Worm (Caenorhabditis elegans): ENCODE results near the gene gcy-29.

gcy-29 gene

ce11 chrII:14502997-14503396 is 45.6 kb downstream of the gcy-29 start, which contains the start of gene K10H10.6:
Gene K10H10.6, plus strand, starts transcription at chrII:14503297.
- TF ChIP-seq aly-2 (tag; optimal IDR thresholded peaks at IDR 0.05) (no peak), zag-1 (tag; optimal IDR thresholded peaks at IDR 0.05) (no peak), pha-4 (tag; optimal IDR thresholded peaks at IDR 0.05) (no peak), ZK546.5 (tag; optimal IDR thresholded peaks at IDR 0.05) (no peak), nhr-28 (tag; optimal IDR thresholded peaks at IDR 0.05) (no peak), egl-27 (tag; optimal IDR thresholded peaks at IDR 0.05) (no peak), ztf-11 (tag; optimal IDR thresholded peaks at IDR 0.05) (no peak), pqm-1 (tag; optimal IDR thresholded peaks at IDR 0.05) (no peak), nhr-25 (tag; optimal IDR thresholded peaks at IDR 0.05) (no peak), fos-1 (tag; optimal IDR thresholded peaks at IDR 0.05) (no peak), unc-39 (tag; optimal IDR thresholded peaks at IDR 0.05) (no peak)

- TF ChIP-seq ceh-16 (tag; optimal IDR thresholded peaks at IDR 0.05) (no peak), lsy-12 (tag; optimal IDR thresholded peaks at IDR 0.05) (no peak), R02D3.7 (tag; optimal IDR thresholded peaks at IDR 0.05) (no peak), fkh-2 (tag; optimal IDR thresholded peaks at IDR 0.05) (no peak), nhr-76 (tag; optimal IDR thresholded peaks at IDR 0.05) (no peak), mml-1 (tag; optimal IDR thresholded peaks at IDR 0.05) (no peak), nhr-67 (tag; optimal IDR thresholded peaks at IDR 0.05) (no peak), unc-39 (tag; optimal IDR thresholded peaks at IDR 0.05) (no peak), tbx-2 (tag; optimal IDR thresholded peaks at IDR 0.05) (no peak), nhr-11 (tag; optimal IDR thresholded peaks at IDR 0.05) (no peak), nhr-12 (tag; optimal IDR thresholded peaks at IDR 0.05) (no peak), lin-39 (tag; optimal IDR thresholded peaks at IDR 0.05) (no peak), nhr-77 (tag; optimal IDR thresholded peaks at IDR 0.05) (no peak), nfya-1 (tag; optimal IDR thresholded peaks at IDR 0.05; ENCODE audit: insufficient read depth) (no peak), zag-1 (tag; optimal IDR thresholded peaks at IDR 0.05) (no peak), elt-2 (tag; optimal IDR thresholded peaks at IDR 0.05) (no peak), elt-3 (tag; optimal IDR thresholded peaks at IDR 0.05) (no peak), fkh-10 (GFP tag; optimal IDR thresholded peaks at IDR 0.05) (no peak), sea-2 (GFP tag; optimal IDR thresholded peaks at IDR 0.05) (no peak)
These were observed 47.1 kb downstream of the gcy-29 start, which contains the start of gene K10H10.5 for ce11 chrII:14501447-14501846. Gene K10H10.5, plus strand, starts transcription at chrII:14501747.

ce11 chrII:14500122-14500521 is 48.5 kb downstream of the gcy-29 start, which contains the start of gene K10H10.4:
Gene K10H10.4, plus strand, starts transcription at chrII:14500422.
- no peak for TF ChIP-seq unc-39 (tag; optimal IDR thresholded peaks at IDR 0.05)
- no peak for TF ChIP-seq fkh-2 (tag; optimal IDR thresholded peaks at IDR 0.05)
- no peak for TF ChIP-seq nhr-67 (tag; optimal IDR thresholded peaks at IDR 0.05)
- TF ChIP-seq nhr-12 (tag; optimal IDR thresholded peaks at IDR 0.05): no peak
- TF ChIP-seq egl-27 (tag; optimal IDR thresholded peaks at IDR 0.05): no peak
- TF ChIP-seq ztf-4 (tag; optimal IDR thresholded peaks at IDR 0.05): no peak

- peak; percentile 15 for TF ChIP-seq nhr-43 (tag; optimal IDR thresholded peaks at IDR 0.05; ENCODE audit: poor library complexity, severe bottlenecking)
- no peak for TF ChIP-seq snpc-4 (tag; optimal IDR thresholded peaks at IDR 0.05)
- no peak for TF ChIP-seq ceh-9 (tag; optimal IDR thresholded peaks at IDR 0.05)
These were observed 50.7 kb downstream of the gcy-29 start, which contains the start of gene dhs-8 for ce11 chrII:14497848-14498247. Gene dhs-8, plus strand, starts transcription at chrII:14498026.

- TF ChIP-seq ZK546.5 (tag; optimal IDR thresholded peaks at IDR 0.05) (no peak), hmg-11 (tag; optimal IDR thresholded peaks at IDR 0.05) (peak; percentile 88), aly-2 (tag; optimal IDR thresholded peaks at IDR 0.05) (no peak), R02D3.7 (tag; optimal IDR thresholded peaks at IDR 0.05) (peak; percentile 44), elt-1 (tag; optimal IDR thresholded peaks at IDR 0.05) (peak; percentile 17), fos-1 (tag; optimal IDR thresholded peaks at IDR 0.05) (peak; percentile 23), mml-1 (tag; optimal IDR thresholded peaks at IDR 0.05) (no peak), nhr-12 (tag; optimal IDR thresholded peaks at IDR 0.05) (no peak), nhr-23 (tag; optimal IDR thresholded peaks at IDR 0.05) (peak; percentile 64), ceh-16 (tag; optimal IDR thresholded peaks at IDR 0.05) (no peak), tbx-2 (tag; optimal IDR thresholded peaks at IDR 0.05) (peak; percentile 76), ama-1 (optimal IDR thresholded peaks at IDR 0.05) (peak; percentile 66), lin-39 (tag; optimal IDR thresholded peaks at IDR 0.05) (peak; percentile 88), ceh-9 (tag; optimal IDR thresholded peaks at IDR 0.05) (no peak), lin-15B (tag; optimal IDR thresholded peaks at IDR 0.05) (peak; percentile 9), unc-39 (tag; optimal IDR thresholded peaks at IDR 0.05) (no peak), elt-2 (tag; optimal IDR thresholded peaks at IDR 0.05) (peak; percentile 64), nfya-1 (tag; optimal IDR thresholded peaks at IDR 0.05; ENCODE audit: insufficient read depth) (peak; percentile 72), jun-1 (tag; optimal IDR thresholded peaks at IDR 0.05) (peak; percentile 56), egl-27 (tag; optimal IDR thresholded peaks at IDR 0.05) (peak; percentile 77), pqm-1 (tag; optimal IDR thresholded peaks at IDR 0.05) (peak; percentile 46), nhr-77 (tag; optimal IDR thresholded peaks at IDR 0.05) (peak; percentile 84), unc-62 (GFP tag; optimal IDR thresholded peaks at IDR 0.05) (peak; percentile 44), nhr-76 (tag; optimal IDR thresholded peaks at IDR 0.05) (no peak), ceh-28 (tag; optimal IDR thresholded peaks at IDR 0.05) (peak; percentile 9), fkh-2 (tag; optimal IDR thresholded peaks at IDR 0.05) (no peak), daf-12 (tag; optimal IDR thresholded peaks at IDR 0.05) (no peak), egl-5 (tag; optimal IDR thresholded peaks at IDR 0.05) (no peak), elt-3 (tag; optimal IDR thresholded peaks at IDR 0.05) (peak in 1 of 3 experiments; percentile 55), fkh-10 (GFP tag; optimal IDR thresholded peaks at IDR 0.05) (no peak), skn-1 (tag; optimal IDR thresholded peaks at IDR 0.05) (peak; percentile 86)
These were observed 51.8 kb downstream of the gcy-29 start for ce11 chrII:14496809-14497208.

Data from whole organism, L3 larva.